Worm (Caenorhabditis elegans) whole organism, early embryonic: ENCODE data around the gene C50D2.10.

ENCODE experiments used
- B0310.2 ChIP-seq: sonication (generic microtip); optimal IDR thresholded peaks from 2 replicates; lab custom pipeline; 2016; ENCODE audit warnings: mild to moderate bottlenecking, missing genetic modification characterization, missing compliant biosample characterization
- F13C5.2 ChIP-seq: sonication (generic microtip); optimal IDR thresholded peaks from 2 replicates; lab custom pipeline; 2017; ENCODE audit warnings: mild to moderate bottlenecking, missing genetic modification characterization, inconsistent platforms, missing compliant biosample characterization
- aly-1 ChIP-seq: sonication (generic microtip); optimal IDR thresholded peaks from 2 replicates; lab custom pipeline; 2016; ENCODE audit warnings: missing genetic modification characterization, missing compliant biosample characterization
- ama-1 ChIP-seq: fragments of 150-350 bp; optimal IDR thresholded peaks from 2 replicates; lab custom pipeline; 2014
- ceh-13 ChIP-seq: fragments of 200-800 bp; sonication (Bioruptor generic); optimal IDR thresholded peaks from 2 replicates; lab custom pipeline; 2018; ENCODE audit warnings: mild to moderate bottlenecking, missing genetic modification characterization, missing compliant biosample characterization
- ceh-36 ChIP-seq: sonication (generic microtip); optimal IDR thresholded peaks from 2 replicates; lab custom pipeline; 2016; ENCODE audit warnings: missing genetic modification characterization, inconsistent platforms, missing compliant biosample characterization
- ets-7 ChIP-seq: sonication (generic microtip); optimal IDR thresholded peaks from 2 replicates; lab custom pipeline; 2016; ENCODE audit warnings: missing genotype, missing genetic modification characterization, missing compliant biosample characterization
- flt-1 ChIP-seq: fragments of 200-800 bp; sonication (Bioruptor generic); IDR thresholded peaks from 2 replicates; pipeline ENCODE4 v1.3.6; 2022; ENCODE audit warnings: missing genetic modification characterization, missing compliant biosample characterization
- hmbx-1 ChIP-seq: sonication (generic microtip); optimal IDR thresholded peaks from 2 replicates; lab custom pipeline; 2016; ENCODE audit warnings: mild to moderate bottlenecking, missing genetic modification characterization, missing compliant biosample characterization
- hmg-4 ChIP-seq: fragments of 200-800 bp; sonication (Bioruptor generic); optimal IDR thresholded peaks from 2 replicates; lab custom pipeline; 2018; ENCODE audit warnings: mild to moderate bottlenecking, missing genetic modification characterization, missing compliant biosample characterization
- hnd-1 ChIP-seq: sonication (generic microtip); optimal IDR thresholded peaks from 2 replicates; lab custom pipeline; 2016; ENCODE audit warnings: missing genetic modification characterization, missing compliant biosample characterization
- pes-1 ChIP-seq: fragments of 200-800 bp; sonication (Bioruptor generic); IDR thresholded peaks from 2 replicates; pipeline ENCODE4 v1.3.6; 2022; ENCODE audit warnings: missing genetic modification reagents, missing genetic modification characterization, missing compliant biosample characterization
- scrt-1 ChIP-seq: fragments of 200-800 bp; sonication (Bioruptor generic); IDR thresholded peaks from 2 replicates; pipeline ENCODE4 v1.3.6; 2022; ENCODE audit warnings: missing genetic modification characterization, missing compliant biosample characterization
- sea-1 ChIP-seq: fragments of 200-800 bp; sonication (Bioruptor generic); conservative IDR thresholded peaks from 2 replicates; pipeline ENCODE4 v1.3.6; 2022; ENCODE audit warnings: missing genetic modification characterization, missing compliant biosample characterization
- tbx-11 ChIP-seq: fragments of 200-800 bp; sonication (Bioruptor generic); IDR thresholded peaks from 2 replicates; pipeline ENCODE4 v1.3.6; 2022; ENCODE audit warnings: missing genetic modification characterization, missing compliant biosample characterization
- tbx-37 ChIP-seq: fragments of 200-800 bp; sonication (Bioruptor generic); conservative IDR thresholded peaks from 2 replicates; pipeline ENCODE4 v1.3.6; 2022; ENCODE audit warnings: missing genetic modification reagents, missing genetic modification characterization, missing compliant biosample characterization
- tra-4 ChIP-seq: sonication (generic microtip); optimal IDR thresholded peaks from 2 replicates; lab custom pipeline; 2017; ENCODE audit warnings: missing genetic modification characterization, missing compliant biosample characterization

The C50D2.10 gene

DNA sequence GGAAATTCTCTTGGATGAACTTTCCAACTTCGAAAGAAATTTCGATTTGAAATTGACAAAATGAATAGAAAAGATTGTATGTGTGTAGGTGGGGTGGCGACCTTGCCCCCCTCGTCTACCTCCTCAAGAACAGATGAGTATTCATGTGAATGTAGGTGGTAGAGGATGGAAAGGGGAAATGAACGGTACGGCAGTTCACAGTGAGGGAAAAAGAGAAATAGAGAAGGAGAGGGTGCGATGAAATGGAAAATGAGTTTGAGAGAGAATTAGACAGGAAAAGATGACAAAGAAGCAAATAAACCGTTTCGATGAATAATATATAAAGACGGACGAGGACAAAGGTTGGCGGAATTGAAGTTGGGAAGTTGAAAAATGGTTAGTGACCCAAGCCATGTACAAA lies 23.1 kb downstream of the C50D2.10 start:
- TF ChIP-seq pes-1 (GFP tag; lab: Robert Waterston, UW), result no peak
- no peak for TF ChIP-seq sea-1 (GFP tag; lab: Robert Waterston, UW)
- TF ChIP-seq hmg-4 (GFP tag; lab: Kevin White, UChicago), result no peak
- no peak for TF ChIP-seq aly-1 (tag; lab: Kevin White, UChicago)
- TF ChIP-seq F13C5.2, result no peak
- no peak for TF ChIP-seq tbx-11 (GFP tag; lab: Robert Waterston, UW)
- TF ChIP-seq ama-1 (lab: Kevin White, UChicago), result no peak

DNA sequence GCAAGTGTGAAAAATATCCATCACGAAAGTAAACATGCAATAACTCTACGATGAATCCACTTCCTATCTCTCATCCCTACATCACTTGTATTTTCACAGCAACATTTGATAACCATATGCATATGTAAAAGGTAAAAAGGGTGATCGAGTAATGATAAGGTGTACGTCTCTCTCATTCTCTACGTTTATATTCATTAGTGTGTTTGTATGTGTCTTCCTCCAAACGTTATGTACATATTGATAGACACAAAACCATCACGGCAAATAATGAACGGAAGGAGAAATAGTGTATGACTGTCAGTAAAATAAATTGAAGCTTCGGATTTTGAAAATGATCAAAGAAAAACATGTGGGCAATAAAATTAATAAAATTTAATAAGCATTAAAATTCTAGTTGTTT lies 23.6 kb downstream of the C50D2.10 start:
- no peak for TF ChIP-seq scrt-1 (GFP tag; lab: Robert Waterston, UW)
- no peak for TF ChIP-seq ceh-36 (tag; lab: Kevin White, UChicago)
- no peak for TF ChIP-seq tbx-11 (GFP tag; lab: Robert Waterston, UW)
- no peak for TF ChIP-seq flt-1 (GFP tag; lab: Robert Waterston, UW)
- TF ChIP-seq sea-1 (GFP tag; lab: Robert Waterston, UW), result no peak
- TF ChIP-seq F13C5.2, result no peak
- TF ChIP-seq ets-7 (tag; lab: Kevin White, UChicago), result no peak
- no peak for TF ChIP-seq tbx-37 (GFP tag; lab: Robert Waterston, UW)
- TF ChIP-seq ceh-13 (GFP tag; lab: Kevin White, UChicago), result no peak
- no peak for TF ChIP-seq aly-1 (tag; lab: Kevin White, UChicago)
- no peak for TF ChIP-seq ama-1 (lab: Kevin White, UChicago)
- TF ChIP-seq hmg-4 (GFP tag; lab: Kevin White, UChicago), result no peak
- TF ChIP-seq B0310.2, result no peak
- TF ChIP-seq tra-4, result no peak
- TF ChIP-seq hmbx-1 (tag; lab: Kevin White, UChicago), result no peak
- no peak for TF ChIP-seq pes-1 (GFP tag; lab: Robert Waterston, UW)
- no peak for TF ChIP-seq hnd-1 (tag; lab: Kevin White, UChicago)

DNA sequence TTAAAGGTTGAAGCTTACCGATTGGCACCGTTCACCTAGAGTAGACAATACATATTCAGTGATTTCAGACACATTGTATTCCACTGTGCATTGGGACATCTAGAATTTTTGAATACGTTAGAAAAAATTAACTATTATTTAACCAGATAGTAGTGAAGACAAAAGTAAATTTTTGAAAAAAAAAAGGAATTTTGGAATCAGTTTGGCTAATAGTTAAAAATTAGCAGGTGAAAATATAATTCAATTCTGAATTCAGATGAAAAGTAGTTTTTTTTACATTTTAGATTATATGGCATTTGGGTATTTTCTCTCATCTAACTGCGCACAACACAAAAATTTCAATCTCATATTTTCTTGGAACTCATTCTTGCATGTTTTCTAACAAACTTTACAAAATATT lies 26.0 kb downstream of the C50D2.10 start, which contains the start of gene nmur-2:
Gene nmur-2 (minus strand): TSS at position 101 of the 400 bp plus-strand sequence.
- TF ChIP-seq tra-4 (no peak), ceh-13 (GFP tag; lab: Kevin White, UChicago) (no peak), hmbx-1 (tag; lab: Kevin White, UChicago) (no peak), F13C5.2 (no peak), tbx-37 (GFP tag; lab: Robert Waterston, UW) (no peak), pes-1 (GFP tag; lab: Robert Waterston, UW) (no peak), aly-1 (tag; lab: Kevin White, UChicago) (no peak), hnd-1 (tag; lab: Kevin White, UChicago) (no peak), ceh-36 (tag; lab: Kevin White, UChicago) (no peak), ets-7 (tag; lab: Kevin White, UChicago) (no peak), scrt-1 (GFP tag; lab: Robert Waterston, UW) (no peak), tbx-11 (GFP tag; lab: Robert Waterston, UW) (no peak), B0310.2 (no peak), ama-1 (lab: Kevin White, UChicago) (no peak), sea-1 (GFP tag; lab: Robert Waterston, UW) (no peak), flt-1 (GFP tag; lab: Robert Waterston, UW) (no peak)

DNA sequence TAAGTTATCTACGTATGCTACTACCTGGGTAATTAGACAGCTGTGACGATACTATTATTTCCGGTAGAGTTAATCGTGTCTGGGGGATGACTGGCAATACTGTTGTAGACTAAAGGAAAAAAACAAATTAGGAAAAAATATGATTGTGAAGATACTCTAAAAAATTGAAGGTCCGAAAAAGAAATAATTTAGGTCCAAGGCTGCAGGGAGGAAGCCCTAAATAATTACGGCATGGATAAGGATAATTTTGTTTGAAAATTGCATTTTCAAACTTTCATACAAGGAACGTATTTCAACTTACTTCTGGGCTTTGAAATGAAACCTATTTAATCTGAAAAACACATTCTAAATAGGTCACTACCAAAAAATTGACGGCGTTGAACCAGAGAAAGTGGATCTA lies 30.0 kb downstream of the C50D2.10 start, which contains the start of gene srd-3:
Gene srd-3 (minus strand): TSS at position 101 of the 400 bp plus-strand sequence.
- TF ChIP-seq hmg-4 (GFP tag; lab: Kevin White, UChicago) (no peak), hmbx-1 (tag; lab: Kevin White, UChicago) (no peak), ama-1 (lab: Kevin White, UChicago) (no peak), tra-4 (no peak), sea-1 (GFP tag; lab: Robert Waterston, UW) (no peak), hnd-1 (tag; lab: Kevin White, UChicago) (no peak)

DNA sequence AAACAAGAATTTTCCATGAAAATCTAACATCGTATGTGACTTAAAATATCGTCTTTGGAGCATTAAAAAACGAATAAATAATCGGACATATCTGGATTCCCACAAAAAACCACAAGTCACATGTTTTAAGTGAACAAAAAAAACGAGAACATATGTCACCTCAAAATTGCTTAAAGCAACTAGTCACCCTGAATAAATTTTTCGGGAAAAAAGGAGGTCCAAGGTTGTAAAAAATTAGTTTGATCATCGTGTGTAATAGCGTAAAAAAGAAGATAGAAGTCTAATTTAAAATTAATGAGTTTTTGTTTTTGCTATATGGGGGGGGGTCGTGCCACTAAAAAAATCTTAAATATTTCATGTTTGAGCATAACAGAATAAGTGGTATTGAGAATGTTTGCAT lies 30.8 kb downstream of the C50D2.10 start:
- TF ChIP-seq sea-1 (GFP tag; lab: Robert Waterston, UW), result no peak
- no peak for TF ChIP-seq pes-1 (GFP tag; lab: Robert Waterston, UW)
- no peak for TF ChIP-seq ama-1 (lab: Kevin White, UChicago)
- no peak for TF ChIP-seq hnd-1 (tag; lab: Kevin White, UChicago)
- TF ChIP-seq ets-7 (tag; lab: Kevin White, UChicago), result no peak
- TF ChIP-seq ceh-36 (tag; lab: Kevin White, UChicago), result no peak
- no peak for TF ChIP-seq scrt-1 (GFP tag; lab: Robert Waterston, UW)
- no peak for TF ChIP-seq aly-1 (tag; lab: Kevin White, UChicago)
- no peak for TF ChIP-seq tra-4
- TF ChIP-seq hmbx-1 (tag; lab: Kevin White, UChicago), result no peak
- no peak for TF ChIP-seq hmg-4 (GFP tag; lab: Kevin White, UChicago)
- TF ChIP-seq B0310.2, result no peak
- no peak for TF ChIP-seq flt-1 (GFP tag; lab: Robert Waterston, UW)
- no peak for TF ChIP-seq tbx-37 (GFP tag; lab: Robert Waterston, UW)

DNA sequence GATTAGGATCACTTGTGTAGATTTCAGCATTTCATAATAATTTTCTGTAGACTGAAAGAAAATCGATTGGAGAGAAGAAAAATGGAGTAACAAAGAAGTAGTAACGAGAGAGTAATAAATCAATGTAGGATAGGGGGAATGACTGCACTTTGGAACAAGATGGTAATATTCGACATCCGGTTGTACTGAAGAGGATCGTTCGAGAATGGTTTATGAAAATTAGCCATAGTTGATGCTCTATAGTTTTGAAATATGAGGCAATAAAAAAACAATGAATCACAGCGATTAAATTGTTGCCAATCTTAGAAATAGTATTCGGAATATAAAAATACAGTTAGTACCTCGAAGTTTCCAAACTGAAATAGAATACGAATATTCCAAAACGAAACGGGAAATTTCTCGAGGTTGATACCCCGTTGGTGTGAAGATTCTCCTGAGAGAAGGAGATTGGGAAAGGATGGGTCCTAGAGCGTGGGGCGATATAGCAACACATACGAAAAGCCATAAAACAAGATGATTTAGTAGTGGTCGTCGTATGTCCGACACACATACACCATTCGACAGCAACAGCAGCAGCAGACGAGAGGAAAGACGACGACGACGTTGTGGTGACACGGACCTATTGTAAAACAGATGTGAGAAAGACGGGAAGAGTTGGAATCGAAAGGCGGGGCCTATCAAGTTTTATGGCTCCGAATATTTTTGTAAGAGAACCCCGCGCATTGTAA lies 34.8 kb downstream of the C50D2.10 start, which contains the start of gene cwn-1:
Gene cwn-1 (minus strand): TSS at position 51 of the 728 bp plus-strand sequence.
- TF ChIP-seq tra-4, result no peak
- no peak for TF ChIP-seq ceh-13 (GFP tag; lab: Kevin White, UChicago)
- TF ChIP-seq tbx-11 (GFP tag; lab: Robert Waterston, UW), result no peak
- no peak for TF ChIP-seq hnd-1 (tag; lab: Kevin White, UChicago)
- no peak for TF ChIP-seq F13C5.2
- TF ChIP-seq hmbx-1 (tag; lab: Kevin White, UChicago), result no peak
- TF ChIP-seq aly-1 (tag; lab: Kevin White, UChicago), result no peak
- TF ChIP-seq flt-1 (GFP tag; lab: Robert Waterston, UW), result no peak
- no peak for TF ChIP-seq B0310.2
- TF ChIP-seq pes-1 (GFP tag; lab: Robert Waterston, UW), result no peak

DNA sequence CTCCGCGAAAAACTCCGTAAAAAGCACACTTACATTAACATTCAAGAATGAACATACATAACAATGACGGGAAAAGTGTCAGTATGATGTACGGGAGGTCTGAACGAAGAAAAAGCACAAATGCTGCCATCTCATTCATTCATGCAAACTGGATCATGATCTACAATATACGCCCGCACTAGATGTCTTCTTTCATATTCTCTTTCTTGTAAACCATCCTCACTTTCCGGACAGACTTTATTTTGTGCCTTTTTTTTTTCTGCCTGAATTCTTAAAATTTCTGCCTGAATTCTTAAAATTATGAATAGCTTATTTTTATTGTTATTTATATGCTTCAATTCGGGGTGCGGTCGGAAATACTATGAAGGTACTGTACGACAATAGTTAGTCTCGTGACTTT lies 36.2 kb downstream of the C50D2.10 start, which contains the start of gene K10B4.1:
Gene K10B4.1 (plus strand): TSS at position 301 of the 400 bp plus-strand sequence.
- no peak for TF ChIP-seq hnd-1 (tag; lab: Kevin White, UChicago)
- TF ChIP-seq hmg-4 (GFP tag; lab: Kevin White, UChicago), result no peak
- TF ChIP-seq ama-1 (lab: Kevin White, UChicago), result no peak
- no peak for TF ChIP-seq F13C5.2
- no peak for TF ChIP-seq hmbx-1 (tag; lab: Kevin White, UChicago)
- no peak for TF ChIP-seq sea-1 (GFP tag; lab: Robert Waterston, UW)
- TF ChIP-seq B0310.2, result no peak
- no peak for TF ChIP-seq aly-1 (tag; lab: Kevin White, UChicago)
- TF ChIP-seq ceh-13 (GFP tag; lab: Kevin White, UChicago), result no peak
- TF ChIP-seq scrt-1 (GFP tag; lab: Robert Waterston, UW), result no peak
- TF ChIP-seq tbx-11 (GFP tag; lab: Robert Waterston, UW), result no peak
